Worm (Caenorhabditis elegans): Measurements from ENCODE around the gene C03B1.1.

Gene C03B1.1

ce11 chrX:6374451-6374850, at the start of gene C03B1.1:
TSS of gene C03B1.1 (plus strand) at chrX:6374751.
- TF ChIP-seq dao-5 (tag; optimal IDR thresholded peaks at IDR 0.05) (no peak), W03F9.2 (tag; optimal IDR thresholded peaks at IDR 0.05) (no peak), him-1 (tag; optimal IDR thresholded peaks at IDR 0.05) (no peak)

- TF ChIP-seq dao-5 (tag; optimal IDR thresholded peaks at IDR 0.05): no peak
- no peak for TF ChIP-seq him-1 (tag; optimal IDR thresholded peaks at IDR 0.05)
- no peak for TF ChIP-seq W03F9.2 (tag; optimal IDR thresholded peaks at IDR 0.05)
Observed at ce11 chrX:6326088-6326487, 48.5 kb upstream of the C03B1.1 start, which contains the start of gene col-168. TSS of gene col-168 (plus strand) at chrX:6326388.

ce11 chrX:6328860-6329259, 45.7 kb upstream of the C03B1.1 start, which contains the start of gene col-169:
TSS of gene col-169 (plus strand) at chrX:6329160.
- no peak for TF ChIP-seq W03F9.2 (tag; optimal IDR thresholded peaks at IDR 0.05)
- no peak for TF ChIP-seq him-1 (tag; optimal IDR thresholded peaks at IDR 0.05)
- no peak for TF ChIP-seq dao-5 (tag; optimal IDR thresholded peaks at IDR 0.05)

- TF ChIP-seq him-1 (tag; optimal IDR thresholded peaks at IDR 0.05): no peak
- TF ChIP-seq dao-5 (tag; optimal IDR thresholded peaks at IDR 0.05): no peak
- TF ChIP-seq W03F9.2 (tag; optimal IDR thresholded peaks at IDR 0.05): no peak
Observed at ce11 chrX:6331409-6331808, 43.1 kb upstream of the C03B1.1 start, which contains the start of gene col-170. TSS of gene col-170 (plus strand) at chrX:6331709.

- TF ChIP-seq W03F9.2 (tag; optimal IDR thresholded peaks at IDR 0.05) (no peak), him-1 (tag; optimal IDR thresholded peaks at IDR 0.05) (no peak), dao-5 (tag; optimal IDR thresholded peaks at IDR 0.05) (no peak)
Observed at ce11 chrX:6333998-6334397, 40.6 kb upstream of the C03B1.1 start, which contains the start of gene col-171. TSS of gene col-171 (plus strand) at chrX:6334298.

- TF ChIP-seq dao-5 (tag; optimal IDR thresholded peaks at IDR 0.05): no peak
- no peak for TF ChIP-seq him-1 (tag; optimal IDR thresholded peaks at IDR 0.05)
- no peak for TF ChIP-seq W03F9.2 (tag; optimal IDR thresholded peaks at IDR 0.05)
Observed at ce11 chrX:6334602-6335001, 39.9 kb upstream of the C03B1.1 start.

ce11 chrX:6337338-6337737, 37.2 kb upstream of the C03B1.1 start:
- TF ChIP-seq W03F9.2 (tag; optimal IDR thresholded peaks at IDR 0.05): no peak
- no peak for TF ChIP-seq dao-5 (tag; optimal IDR thresholded peaks at IDR 0.05)
- TF ChIP-seq him-1 (tag; optimal IDR thresholded peaks at IDR 0.05): no peak

ce11 chrX:6337951-6338350, 36.6 kb upstream of the C03B1.1 start, which contains the start of gene C03B1.13:
TSS of gene C03B1.13 (minus strand) at chrX:6338051.
- TF ChIP-seq W03F9.2 (tag; optimal IDR thresholded peaks at IDR 0.05) (no peak), dao-5 (tag; optimal IDR thresholded peaks at IDR 0.05) (no peak), him-1 (tag; optimal IDR thresholded peaks at IDR 0.05) (no peak)

ce11 chrX:6338446-6338845, 36.1 kb upstream of the C03B1.1 start:
- TF ChIP-seq W03F9.2 (tag; optimal IDR thresholded peaks at IDR 0.05) (no peak), him-1 (tag; optimal IDR thresholded peaks at IDR 0.05) (no peak), dao-5 (tag; optimal IDR thresholded peaks at IDR 0.05) (no peak)

ce11 chrX:6341513-6341912, 33.0 kb upstream of the C03B1.1 start, which contains the start of gene C03B1.7:
TSS of gene C03B1.7 (plus strand) at chrX:6341813.
- no peak for TF ChIP-seq him-1 (tag; optimal IDR thresholded peaks at IDR 0.05)
- TF ChIP-seq W03F9.2 (tag; optimal IDR thresholded peaks at IDR 0.05): no peak
- no peak for TF ChIP-seq dao-5 (tag; optimal IDR thresholded peaks at IDR 0.05)

ce11 chrX:6345785-6346184, 28.8 kb upstream of the C03B1.1 start:
- TF ChIP-seq him-1 (tag; optimal IDR thresholded peaks at IDR 0.05) (no peak), dao-5 (tag; optimal IDR thresholded peaks at IDR 0.05) (no peak), W03F9.2 (tag; optimal IDR thresholded peaks at IDR 0.05) (no peak)

ce11 chrX:6347013-6347412, 27.5 kb upstream of the C03B1.1 start, which contains the start of gene C03B1.9:
TSS of gene C03B1.9 (minus strand) at chrX:6347113.
- TF ChIP-seq W03F9.2 (tag; optimal IDR thresholded peaks at IDR 0.05): no peak
- no peak for TF ChIP-seq dao-5 (tag; optimal IDR thresholded peaks at IDR 0.05)
- no peak for TF ChIP-seq him-1 (tag; optimal IDR thresholded peaks at IDR 0.05)

- no peak for TF ChIP-seq W03F9.2 (tag; optimal IDR thresholded peaks at IDR 0.05)
Observed at ce11 chrX:6350016-6350415, 24.5 kb upstream of the C03B1.1 start, which contains the start of gene C03B1.6. TSS of gene C03B1.6 (plus strand) at chrX:6350316.

- no peak for TF ChIP-seq him-1 (tag; optimal IDR thresholded peaks at IDR 0.05)
- TF ChIP-seq dao-5 (tag; optimal IDR thresholded peaks at IDR 0.05): no peak
- TF ChIP-seq W03F9.2 (tag; optimal IDR thresholded peaks at IDR 0.05): no peak
Observed at ce11 chrX:6353763-6354162, 20.8 kb upstream of the C03B1.1 start.

- no peak for TF ChIP-seq W03F9.2 (tag; optimal IDR thresholded peaks at IDR 0.05)
- TF ChIP-seq dao-5 (tag; optimal IDR thresholded peaks at IDR 0.05): no peak
- TF ChIP-seq him-1 (tag; optimal IDR thresholded peaks at IDR 0.05): no peak
Observed at ce11 chrX:6355030-6355635, 19.4 kb upstream of the C03B1.1 start, which contains the start of gene C03B1.5. TSS of gene C03B1.5 (plus strand) at chrX:6355585.
